Worm (Caenorhabditis elegans): ENCODE data around the gene ZK856.19.

DNA sequence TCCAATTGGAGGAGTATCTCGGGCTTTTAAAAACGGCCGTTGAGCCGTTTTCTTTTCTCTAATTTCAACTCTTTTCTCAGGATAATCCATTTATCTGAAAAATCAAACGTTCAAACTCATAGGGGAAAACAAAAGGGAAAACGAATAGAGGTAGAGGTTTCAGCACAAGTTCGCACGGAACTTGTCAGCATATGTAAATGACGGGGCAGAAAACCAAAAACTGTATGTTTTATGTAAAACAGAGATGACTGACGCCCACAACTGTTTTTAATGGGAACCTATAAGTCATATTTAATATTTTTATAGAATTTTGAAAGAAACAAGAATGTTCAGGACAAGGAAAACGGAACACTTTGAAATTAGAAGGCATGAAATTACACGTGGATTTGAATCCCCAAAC lies 38.3 kb downstream of the ZK856.19 start, which contains the start of gene C51E3.6:
- TF ChIP-seq pha-4 (tag; optimal IDR thresholded peaks at IDR 0.05) (no peak), mml-1 (tag; optimal IDR thresholded peaks at IDR 0.05) (no peak), unc-62 (GFP tag; optimal IDR thresholded peaks at IDR 0.05) (no peak), ztf-11 (tag; optimal IDR thresholded peaks at IDR 0.05) (no peak), nhr-237 (tag; optimal IDR thresholded peaks at IDR 0.05) (no peak), nhr-11 (tag; optimal IDR thresholded peaks at IDR 0.05) (no peak), egl-27 (tag; optimal IDR thresholded peaks at IDR 0.05) (no peak), nhr-77 (tag; optimal IDR thresholded peaks at IDR 0.05) (no peak), sea-2 (GFP tag; optimal IDR thresholded peaks at IDR 0.05) (no peak), tbx-2 (tag; optimal IDR thresholded peaks at IDR 0.05) (no peak), pqm-1 (tag; optimal IDR thresholded peaks at IDR 0.05) (no peak)

Measured in whole organism, L3 larva.